Worm (Caenorhabditis elegans): ENCODE data around the gene lgc-5.

Gene lgc-5

ce11 chrIV:8301925-8302324 is 40.6 kb upstream of the lgc-5 start (continued):
- TF ChIP-seq bed-1 (GFP tag; IDR thresholded peaks at IDR 0.05) (no peak), hmg-1.2 (GFP tag; IDR thresholded peaks at IDR 0.05) (peak; percentile 31; the same call in 1 of the 2 replicates)

ce11 chrIV:8302648-8303161 is 39.8 kb upstream of the lgc-5 start:
- no peak for TF ChIP-seq lag-1 (GFP tag; IDR thresholded peaks at IDR 0.05)
- no peak for TF ChIP-seq egl-44 (GFP tag; IDR thresholded peaks at IDR 0.05)
- TF ChIP-seq D2030.7 (GFP tag; IDR thresholded peaks at IDR 0.05): no peak
- no peak for TF ChIP-seq ccch-3 (GFP tag; optimal IDR thresholded peaks at IDR 0.05)
- TF ChIP-seq B0019.2 (GFP tag; conservative IDR thresholded peaks at IDR 0.05): no peak
- TF ChIP-seq F37B4.10 (GFP tag; IDR thresholded peaks at IDR 0.05): no peak
- no peak for TF ChIP-seq zim-3 (tag; optimal IDR thresholded peaks at IDR 0.05)
- no peak for TF ChIP-seq ztf-3 (GFP tag; optimal IDR thresholded peaks at IDR 0.05)
- TF ChIP-seq athp-1 (tag; optimal IDR thresholded peaks at IDR 0.05): no peak
- no peak for TF ChIP-seq snpc-1.3 (tag; optimal IDR thresholded peaks at IDR 0.05; ENCODE audit: insufficient read depth)
- no peak for TF ChIP-seq tlf-1 (GFP tag; optimal IDR thresholded peaks at IDR 0.05)
- no peak for TF ChIP-seq F52B5.7 (tag; optimal IDR thresholded peaks at IDR 0.05)
- TF ChIP-seq hmg-20 (GFP tag; IDR thresholded peaks at IDR 0.05): no peak
- no peak for TF ChIP-seq attf-6 (GFP tag; IDR thresholded peaks at IDR 0.05)
- no peak for TF ChIP-seq rpc-1 (optimal IDR thresholded peaks at IDR 0.05)
- TF ChIP-seq rpc-1 (tag; optimal IDR thresholded peaks at IDR 0.05): no peak

ce11 chrIV:8303668-8304067 is 38.8 kb upstream of the lgc-5 start, which contains the start of gene vha-5:
Gene vha-5 (plus strand): TSS chrIV:8303968.
- TF ChIP-seq F39B2.1 (GFP tag; IDR thresholded peaks at IDR 0.05) (no peak), nhr-80 (tag; optimal IDR thresholded peaks at IDR 0.05) (no peak), B0261.1 (tag; optimal IDR thresholded peaks at IDR 0.05) (no peak), lin-26 (GFP tag; IDR thresholded peaks at IDR 0.05) (no peak), hsf-1 (GFP tag; IDR thresholded peaks at IDR 0.05) (no peak), attf-6 (GFP tag; IDR thresholded peaks at IDR 0.05) (no peak), snpc-1.1 (tag; optimal IDR thresholded peaks at IDR 0.05; ENCODE audit: insufficient read depth) (no peak)

ce11 chrIV:8307408-8307807 is 35.1 kb upstream of the lgc-5 start:
- TF ChIP-seq repo-1 (tag; optimal IDR thresholded peaks at IDR 0.05) (peak; percentile 59), tbx-9 (tag; optimal IDR thresholded peaks at IDR 0.05; ENCODE audit: borderline replicate concordance) (no peak)

ce11 chrIV:8312105-8312504 is 30.4 kb upstream of the lgc-5 start:
- no peak for TF ChIP-seq lin-35 (GFP tag; optimal IDR thresholded peaks at IDR 0.05)
- no peak for TF ChIP-seq ama-1 (optimal IDR thresholded peaks at IDR 0.05)
- TF ChIP-seq ama-1 (GFP tag; optimal IDR thresholded peaks at IDR 0.05): no peak
- TF ChIP-seq rcor-1 (GFP tag; IDR thresholded peaks at IDR 0.05): no peak
- no peak for TF ChIP-seq F52B5.7 (tag; optimal IDR thresholded peaks at IDR 0.05)
- TF ChIP-seq chd-7 (tag; optimal IDR thresholded peaks at IDR 0.05): no peak
- TF ChIP-seq dpff-1 (tag; optimal IDR thresholded peaks at IDR 0.05): no peak
- no peak for TF ChIP-seq lin-54 (GFP tag; optimal IDR thresholded peaks at IDR 0.05)
- no peak for TF ChIP-seq die-1 (tag; optimal IDR thresholded peaks at IDR 0.05)
